Fruit fly (Drosophila melanogaster) whole organism, embryonic: ENCODE data around the gene Kah.
A peak's percentile ranks its signal among the peaks of the same experiment; 100 is the strongest.

Experiments used
- ATbp ChIP-seq: fragments of 200-800 bp; sonication (Bioruptor generic); optimal IDR thresholded peaks from 2 replicates; lab custom pipeline; 2017; ENCODE audit warnings: missing biosample characterization, mild to moderate bottlenecking, missing genetic modification characterization, missing genetic modification reagents
- Adf1 ChIP-seq: fragments of 200-800 bp; sonication (Bioruptor generic); IDR thresholded peaks from 2 replicates; pipeline ENCODE4 v1.3.6; 2022; ENCODE audit warnings: missing biosample characterization, missing genetic modification characterization
- Atf3 ChIP-seq: fragments of 200-800 bp; sonication (Bioruptor generic); optimal IDR thresholded peaks from 3 replicates; lab custom pipeline; 2016; ENCODE audit warnings: missing biosample characterization, missing genetic modification characterization
- CG10267 ChIP-seq: fragments of 200-800 bp; sonication (Bioruptor generic); optimal IDR thresholded peaks from 2 replicates; lab custom pipeline; 2018; ENCODE audit warnings: missing biosample characterization, mild to moderate bottlenecking, missing genetic modification characterization, moderate library complexity
- CG10565 ChIP-seq: fragments of 200-800 bp; sonication (Bioruptor generic); optimal IDR thresholded peaks from 3 replicates; lab custom pipeline; 2016; ENCODE audit warnings: missing biosample characterization, mild to moderate bottlenecking, missing genetic modification characterization
- CG11723 ChIP-seq: fragments of 200-800 bp; sonication (Bioruptor generic); optimal IDR thresholded peaks from 2 replicates; lab custom pipeline; 2017; ENCODE audit warnings: missing biosample characterization, mild to moderate bottlenecking, missing genetic modification characterization
- CG12071 ChIP-seq: fragments of 200-800 bp; sonication (Bioruptor generic); optimal IDR thresholded peaks from 3 replicates; lab custom pipeline; 2018; ENCODE audit warnings: missing biosample characterization, mild to moderate bottlenecking, missing genetic modification characterization
- CG12744 ChIP-seq: fragments of 200-800 bp; sonication (Bioruptor generic); optimal IDR thresholded peaks from 2 replicates; lab custom pipeline; 2016; ENCODE audit warnings: missing biosample characterization, missing genetic modification characterization
- CG13123 ChIP-seq: fragments of 200-800 bp; sonication (Bioruptor generic); optimal IDR thresholded peaks from 2 replicates; lab custom pipeline; 2016; ENCODE audit warnings: missing biosample characterization, missing genetic modification characterization
- CG13775 ChIP-seq: fragments of 200-800 bp; sonication (Bioruptor generic); optimal IDR thresholded peaks from 3 replicates; lab custom pipeline; 2017; ENCODE audit warnings: missing biosample characterization, mild to moderate bottlenecking, missing genetic modification characterization
- CG1603 ChIP-seq: fragments of 200-800 bp; sonication (Bioruptor generic); optimal IDR thresholded peaks from 2 replicates; lab custom pipeline; 2019; ENCODE audit warnings: missing biosample characterization, mild to moderate bottlenecking, missing genetic modification characterization, moderate library complexity
- CG16779 ChIP-seq: fragments of 200-800 bp; sonication (Bioruptor generic); IDR thresholded peaks from 2 replicates; pipeline ENCODE4 v1.3.6; 2022; ENCODE audit warnings: missing biosample characterization, missing genetic modification characterization
- CG17328 ChIP-seq: fragments of 200-800 bp; sonication (Bioruptor generic); IDR thresholded peaks from 2 replicates; pipeline ENCODE4 v1.3.6; 2022; ENCODE audit warnings: missing biosample characterization, missing genetic modification characterization
- CG18011 ChIP-seq: fragments of 200-800 bp; sonication (Bioruptor generic); optimal IDR thresholded peaks from 2 replicates; lab custom pipeline; 2017; ENCODE audit warnings: missing biosample characterization, missing genetic modification characterization, mild to moderate bottlenecking, moderate library complexity, missing genotype
- CG2129 ChIP-seq: fragments of 200-800 bp; sonication (Bioruptor generic); IDR thresholded peaks from 2 replicates; pipeline ENCODE4 v1.3.6; 2022; ENCODE audit warnings: missing biosample characterization, missing genetic modification characterization; ENCODE audit not compliant: partially characterized antibody
- CG2678 ChIP-seq: fragments of 200-800 bp; sonication (Bioruptor generic); optimal IDR thresholded peaks from 3 replicates; lab custom pipeline; 2019; ENCODE audit warnings: missing biosample characterization, mild to moderate bottlenecking, missing genetic modification characterization, moderate library complexity
- CG30020 ChIP-seq: fragments of 200-800 bp; optimal IDR thresholded peaks from 2 replicates; lab custom pipeline; 2019; ENCODE audit warnings: missing biosample characterization, mild to moderate bottlenecking, missing genetic modification characterization, moderate library complexity
- CG31441 ChIP-seq: fragments of 200-800 bp; sonication (Bioruptor generic); IDR thresholded peaks from 2 replicates; pipeline ENCODE4 v1.3.6; 2022; ENCODE audit warnings: missing biosample characterization, missing genetic modification characterization
- CG3281 ChIP-seq: fragments of 200-800 bp; sonication (Bioruptor generic); optimal IDR thresholded peaks from 3 replicates; lab custom pipeline; 2017; ENCODE audit warnings: missing biosample characterization, mild to moderate bottlenecking, missing genetic modification characterization
- CG3726 ChIP-seq: fragments of 200-800 bp; sonication (Bioruptor generic); IDR thresholded peaks from 3 replicates; pipeline ENCODE4, ENCODE4 v1.3.6; 2022; ENCODE audit warnings: missing biosample characterization, missing genetic modification characterization
- CG4707 ChIP-seq: fragments of 200-800 bp; sonication (Bioruptor generic); optimal IDR thresholded peaks from 2 replicates; lab custom pipeline; 2018; ENCODE audit warnings: missing biosample characterization, mild to moderate bottlenecking, missing genetic modification characterization, moderate library complexity
- CG4854 ChIP-seq: fragments of 200-800 bp; sonication (Bioruptor generic); optimal IDR thresholded peaks from 2 replicates; lab custom pipeline; 2016; ENCODE audit warnings: missing biosample characterization, missing genetic modification characterization, inconsistent platforms
- CG6654 ChIP-seq: fragments of 200-800 bp; sonication (Bioruptor generic); optimal IDR thresholded peaks from 2 replicates; lab custom pipeline; 2017; ENCODE audit warnings: missing biosample characterization, mild to moderate bottlenecking, missing genetic modification characterization
- CG6683 ChIP-seq: fragments of 200-800 bp; sonication (Bioruptor generic); optimal IDR thresholded peaks from 2 replicates; lab custom pipeline; 2017; ENCODE audit warnings: missing biosample characterization, mild to moderate bottlenecking, missing genetic modification characterization, missing genetic modification reagents
- CG7928 ChIP-seq: fragments of 200-800 bp; sonication (Bioruptor generic); optimal IDR thresholded peaks from 2 replicates; lab custom pipeline; 2017; ENCODE audit warnings: missing biosample characterization, mild to moderate bottlenecking, missing genetic modification characterization
- CHES-1-like ChIP-seq: fragments of 200-800 bp; sonication (Bioruptor generic); optimal IDR thresholded peaks from 2 replicates; lab custom pipeline; 2016; ENCODE audit warnings: missing biosample characterization, missing genetic modification characterization
- CkIIα-i1 ChIP-seq: fragments of 200-800 bp; sonication (Bioruptor generic); IDR thresholded peaks from 2 replicates; pipeline ENCODE4 v1.3.6; 2022; ENCODE audit warnings: missing biosample characterization, missing genetic modification characterization
- CrebB ChIP-seq: fragments of 200-800 bp; sonication (Bioruptor generic); optimal IDR thresholded peaks from 3 replicates; lab custom pipeline; 2018; ENCODE audit warnings: missing biosample characterization, mild to moderate bottlenecking, missing genetic modification characterization
- HLH4C ChIP-seq: fragments of 200-800 bp; sonication (Bioruptor generic); IDR thresholded peaks from 3 replicates; pipeline ENCODE4 v1.3.6; 2022; ENCODE audit warnings: missing biosample characterization, missing genetic modification characterization; ENCODE audit not compliant: partially characterized antibody
- Hmx ChIP-seq: fragments of 200-800 bp; sonication (Bioruptor generic); optimal IDR thresholded peaks from 2 replicates; lab custom pipeline; 2016; ENCODE audit warnings: missing biosample characterization, missing genetic modification characterization
- Hr51 ChIP-seq, 2 experiments: fragments of 200-800 bp; sonication (Bioruptor generic); optimal IDR thresholded peaks; 2 replicates in 1 of 2; 3 replicates in 1 of 2; lab custom pipeline; 2016 to 2018; ENCODE audit warnings: missing biosample characterization in 2 of 2, missing genetic modification characterization in 2 of 2, mild to moderate bottlenecking in 1 of 2, moderate library complexity in 1 of 2
- Nf-YA ChIP-seq: fragments of 200-800 bp; sonication (Bioruptor generic); IDR thresholded peaks from 2 replicates; pipeline ENCODE4 v1.3.6; 2022; ENCODE audit warnings: missing biosample characterization, missing genetic modification characterization
- Spps ChIP-seq: fragments of 200-800 bp; sonication (Bioruptor generic); optimal IDR thresholded peaks from 2 replicates; lab custom pipeline; 2018; ENCODE audit warnings: missing biosample characterization, mild to moderate bottlenecking, missing genetic modification characterization
- amos ChIP-seq: fragments of 200-800 bp; sonication (Bioruptor generic); IDR thresholded peaks from 2 replicates; pipeline ENCODE4 v1.3.6; 2022; ENCODE audit warnings: missing biosample characterization, missing genetic modification characterization; ENCODE audit not compliant: partially characterized antibody
- cas ChIP-seq: fragments of 200-800 bp; sonication (Bioruptor generic); IDR thresholded peaks from 2 replicates; pipeline ENCODE4 v1.3.6; 2022; ENCODE audit warnings: missing biosample characterization, missing genetic modification characterization
- cg ChIP-seq: fragments of 200-800 bp; sonication (Bioruptor generic); optimal IDR thresholded peaks from 3 replicates; lab custom pipeline; 2019; ENCODE audit warnings: missing biosample characterization, mild to moderate bottlenecking, missing genetic modification characterization, moderate library complexity
- chm ChIP-seq: fragments of 200-800 bp; sonication (Bioruptor generic); IDR thresholded peaks from 2 replicates; pipeline ENCODE4 v1.3.6; 2022; ENCODE audit warnings: missing biosample characterization, missing genetic modification characterization
- dpn ChIP-seq, 2 experiments: fragments of 200-800 bp; sonication (Bioruptor generic); optimal IDR thresholded peaks; 3 replicates each; lab custom pipeline; 2016; ENCODE audit warnings: missing biosample characterization in 2 of 2, missing genetic modification characterization in 2 of 2
- ftz-f1 ChIP-seq: fragments of 200-800 bp; sonication (Bioruptor generic); optimal IDR thresholded peaks from 2 replicates; lab custom pipeline; 2016; ENCODE audit warnings: missing biosample characterization, missing genetic modification characterization
- gfzf ChIP-seq: fragments of 200-800 bp; sonication (Bioruptor generic); optimal IDR thresholded peaks from 2 replicates; lab custom pipeline; 2016; ENCODE audit warnings: missing biosample characterization, mild to moderate bottlenecking, missing genetic modification characterization, moderate library complexity
- gro ChIP-seq: fragments of 200-800 bp; sonication (Bioruptor generic); optimal IDR thresholded peaks from 2 replicates; lab custom pipeline; 2016; ENCODE audit warnings: missing biosample characterization, missing genetic modification characterization
- nom ChIP-seq: fragments of 200-800 bp; sonication (Bioruptor generic); optimal IDR thresholded peaks from 2 replicates; lab custom pipeline; 2017; ENCODE audit warnings: missing biosample characterization, missing genetic modification characterization, mild to moderate bottlenecking, moderate library complexity, missing genetic modification reagents
- pita ChIP-seq: fragments of 200-800 bp; sonication (Bioruptor generic); optimal IDR thresholded peaks from 2 replicates; lab custom pipeline; 2017; ENCODE audit warnings: missing biosample characterization, mild to moderate bottlenecking, missing genetic modification characterization
- run ChIP-seq: fragments of 200-800 bp; sonication (Bioruptor generic); optimal IDR thresholded peaks from 3 replicates; lab custom pipeline; 2018; ENCODE audit warnings: missing biosample characterization, mild to moderate bottlenecking, missing genetic modification characterization
- sim ChIP-seq: fragments of 200-800 bp; sonication (Bioruptor generic); IDR thresholded peaks from 2 replicates; pipeline ENCODE4 v1.3.6; 2022; ENCODE audit warnings: missing biosample characterization, missing genetic modification characterization
- slbo ChIP-seq: fragments of 200-800 bp; sonication (Bioruptor generic); IDR thresholded peaks from 2 replicates; pipeline ENCODE4 v1.3.6; 2022; ENCODE audit warnings: missing biosample characterization, missing genetic modification characterization
- tup ChIP-seq: fragments of 200-800 bp; sonication (Bioruptor generic); optimal IDR thresholded peaks from 2 replicates; lab custom pipeline; 2016; ENCODE audit warnings: missing biosample characterization, mild to moderate bottlenecking, missing genetic modification characterization, moderate library complexity
- wdn ChIP-seq: fragments of 200-800 bp; sonication (Bioruptor generic); IDR thresholded peaks from 2 replicates; pipeline ENCODE4 v1.3.6; 2022; ENCODE audit warnings: missing biosample characterization, missing genetic modification characterization

Gene Kah

dm6 chr3L:621097-621967 is 32.3 kb upstream of the Kah start (continued):
- TF ChIP-seq tup (GFP tag; lab: Kevin White, UChicago) (peak; percentile 48), slbo (GFP tag; lab: Robert Waterston, UW) (no peak), CG1603 (tag; lab: Kevin White, UChicago) (peak; percentile 94), CG6654 (GFP tag; lab: Kevin White, UChicago) (peak; percentile 53), CrebB (tag; lab: Kevin White, UChicago) (peak; percentile 48), cas (GFP tag; lab: Robert Waterston, UW) (no peak), CG18011 (no peak), CG2678 (tag; lab: Kevin White, UChicago) (peak; percentile 70), CG12744 (GFP tag; lab: Kevin White, UChicago) (peak; percentile 59), ftz-f1 (GFP tag; lab: Kevin White, UChicago) (no peak), CG4854 (peak; percentile 69), nom (GFP tag; lab: Kevin White, UChicago) (peak; percentile 94), amos (GFP tag; lab: Robert Waterston, UW) (no peak), CG17328 (GFP tag; lab: Robert Waterston, UW) (peak; percentile 89), ATbp (GFP tag; lab: Kevin White, UChicago) (peak; percentile 57), CG12071 (GFP tag; lab: Kevin White, UChicago) (no peak), dpn (GFP tag; optimal IDR thresholded peaks at IDR 0.05; lab: Kevin White, UChicago) (peak; percentile 50 to 64), Hmx (GFP tag; lab: Kevin White, UChicago) (no peak), CG10267 (peak; percentile 89), Nf-YA (GFP tag; lab: Robert Waterston, UW) (no peak), gfzf (GFP tag; lab: Kevin White, UChicago) (no peak), CG31441 (GFP tag; lab: Robert Waterston, UW) (peak; percentile 90), CG10565 (GFP tag; lab: Kevin White, UChicago) (peak; percentile 47), wdn (GFP tag; lab: Robert Waterston, UW) (no peak), CG3726 (GFP tag; lab: Robert Waterston, UW) (no peak), CG30020 (tag; lab: Kevin White, UChicago) (peak; percentile 49), CG7928 (GFP tag; lab: Kevin White, UChicago) (no peak), pita (GFP tag; lab: Kevin White, UChicago) (no peak), CG16779 (GFP tag; lab: Robert Waterston, UW) (no peak), sim (GFP tag; lab: Robert Waterston, UW) (no peak), CG13775 (GFP tag; lab: Kevin White, UChicago) (peak; percentile 86), CG3281 (no peak), gro (GFP tag; lab: Kevin White, UChicago) (no peak), CG11723 (GFP tag; lab: Kevin White, UChicago) (peak; percentile 65), Atf3 (GFP tag; lab: Kevin White, UChicago) (peak; percentile 71), Adf1 (GFP tag; lab: Robert Waterston, UW) (no peak), CkIIα-i1 (no peak), Spps (tag; lab: Kevin White, UChicago) (peak; percentile 84), cg (GFP tag; lab: Kevin White, UChicago) (peak; percentile 79), CG4707 (GFP tag; lab: Kevin White, UChicago) (peak; percentile 75), run (tag; lab: Kevin White, UChicago) (no peak), chm (peak; percentile 89), CG6683 (GFP tag; lab: Kevin White, UChicago) (no peak), CG2129 (no peak), CHES-1-like (GFP tag; lab: Kevin White, UChicago) (peak; percentile 37), CG13123 (GFP tag; lab: Kevin White, UChicago) (peak; percentile 63), HLH4C (GFP tag; lab: Robert Waterston, UW) (no peak), Hr51 (GFP tag; optimal IDR thresholded peaks at IDR 0.05; lab: Kevin White, UChicago) (peak; percentile 38 to 54)
